Worm (Caenorhabditis elegans): ENCODE data around the gene F38H4.4.
A peak's percentile ranks its signal among the peaks of the same experiment; 100 is the strongest.

F38H4.4 gene

DNA sequence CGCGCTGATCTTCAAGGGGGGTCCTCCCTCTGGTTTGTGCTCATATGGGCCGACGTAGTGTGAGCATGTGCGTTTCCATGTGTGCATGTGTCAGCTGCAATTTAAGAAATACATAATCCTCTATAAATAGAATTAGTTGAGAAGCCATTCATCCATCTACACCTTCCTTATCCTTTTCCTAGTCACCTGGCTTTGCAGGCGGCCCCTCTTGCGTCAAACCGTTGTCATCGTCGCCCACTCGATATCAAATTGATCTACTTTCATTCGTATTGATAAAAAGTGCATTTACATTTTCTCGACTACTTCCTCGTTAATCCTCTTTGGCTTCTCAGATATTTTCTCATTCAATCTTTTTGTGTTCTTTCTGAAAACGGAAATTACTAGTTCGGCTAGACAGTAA lies 36.0 kb upstream of the F38H4.4 start:
- TF ChIP-seq unc-98 (GFP tag; IDR thresholded peaks at IDR 0.05), result no peak
- TF ChIP-seq ceh-82 (tag; optimal IDR thresholded peaks at IDR 0.05), result peak in 1 of 3 experiments; percentile 8
- TF ChIP-seq hlh-17 (GFP tag; optimal IDR thresholded peaks at IDR 0.05; ENCODE audit: borderline replicate concordance), result no peak
- peak; percentile 23 for TF ChIP-seq sox-4 (tag; optimal IDR thresholded peaks at IDR 0.05)
- TF ChIP-seq fkh-8 (tag; optimal IDR thresholded peaks at IDR 0.05), result peak; percentile 66
- no peak for TF ChIP-seq C04F5.9 (tag; optimal IDR thresholded peaks at IDR 0.05)
- no peak for TF ChIP-seq dpl-1 (GFP tag; optimal IDR thresholded peaks at IDR 0.05)
- no peak for TF ChIP-seq lin-13 (GFP tag; optimal IDR thresholded peaks at IDR 0.05)
- peak; percentile 88 for TF ChIP-seq dsc-1 (tag; optimal IDR thresholded peaks at IDR 0.05)
- TF ChIP-seq nhr-71 (tag; optimal IDR thresholded peaks at IDR 0.05), result peak; percentile 49
- TF ChIP-seq nhr-47 (tag; optimal IDR thresholded peaks at IDR 0.05), result peak; percentile 45

DNA sequence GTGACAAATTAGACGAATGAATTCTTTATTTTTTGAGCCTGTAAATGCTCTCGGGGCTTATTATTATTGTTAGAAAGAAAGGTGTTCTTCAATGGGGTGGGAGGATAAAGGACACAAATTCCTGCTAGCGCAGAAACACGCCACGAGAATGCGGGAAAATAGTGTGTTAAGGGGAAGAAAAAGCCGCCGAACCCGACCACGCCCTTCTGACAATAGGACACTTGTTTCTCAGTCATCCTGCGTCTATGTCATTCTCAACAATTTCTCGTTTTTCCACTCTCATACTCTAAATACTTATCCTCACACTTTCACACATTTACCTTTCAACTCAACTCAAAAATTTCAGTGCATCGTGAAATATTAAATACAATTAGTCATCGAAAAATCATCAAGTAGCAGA lies 34.2 kb upstream of the F38H4.4 start, which contains the start of gene M117.1:
M117.1 (plus strand) TSS at position 347 of the 400 bp plus-strand sequence.
- TF ChIP-seq tbx-2 (tag; optimal IDR thresholded peaks at IDR 0.05) (peak; percentile 13), lin-39 (tag; optimal IDR thresholded peaks at IDR 0.05) (no peak), lsy-2 (tag; optimal IDR thresholded peaks at IDR 0.05) (no peak), nhr-20 (tag; optimal IDR thresholded peaks at IDR 0.05) (no peak), blmp-1 (tag; optimal IDR thresholded peaks at IDR 0.05) (peak; percentile 13), lin-14 (GFP tag; optimal IDR thresholded peaks at IDR 0.05) (peak; percentile 53), jun-1 (tag; optimal IDR thresholded peaks at IDR 0.05) (no peak), fkh-4 (tag; optimal IDR thresholded peaks at IDR 0.05; ENCODE audit: borderline replicate concordance) (no peak), efl-3 (GFP tag; optimal IDR thresholded peaks at IDR 0.05) (no peak), rnt-1 (tag; optimal IDR thresholded peaks at IDR 0.05) (peak; percentile 4), aly-2 (tag; optimal IDR thresholded peaks at IDR 0.05) (no peak), ets-5 (GFP tag; IDR thresholded peaks at IDR 0.05) (no peak), nhr-90 (tag; optimal IDR thresholded peaks at IDR 0.05; ENCODE audit: poor library complexity) (no peak), nhr-28 (tag; optimal IDR thresholded peaks at IDR 0.05) (no peak)

DNA sequence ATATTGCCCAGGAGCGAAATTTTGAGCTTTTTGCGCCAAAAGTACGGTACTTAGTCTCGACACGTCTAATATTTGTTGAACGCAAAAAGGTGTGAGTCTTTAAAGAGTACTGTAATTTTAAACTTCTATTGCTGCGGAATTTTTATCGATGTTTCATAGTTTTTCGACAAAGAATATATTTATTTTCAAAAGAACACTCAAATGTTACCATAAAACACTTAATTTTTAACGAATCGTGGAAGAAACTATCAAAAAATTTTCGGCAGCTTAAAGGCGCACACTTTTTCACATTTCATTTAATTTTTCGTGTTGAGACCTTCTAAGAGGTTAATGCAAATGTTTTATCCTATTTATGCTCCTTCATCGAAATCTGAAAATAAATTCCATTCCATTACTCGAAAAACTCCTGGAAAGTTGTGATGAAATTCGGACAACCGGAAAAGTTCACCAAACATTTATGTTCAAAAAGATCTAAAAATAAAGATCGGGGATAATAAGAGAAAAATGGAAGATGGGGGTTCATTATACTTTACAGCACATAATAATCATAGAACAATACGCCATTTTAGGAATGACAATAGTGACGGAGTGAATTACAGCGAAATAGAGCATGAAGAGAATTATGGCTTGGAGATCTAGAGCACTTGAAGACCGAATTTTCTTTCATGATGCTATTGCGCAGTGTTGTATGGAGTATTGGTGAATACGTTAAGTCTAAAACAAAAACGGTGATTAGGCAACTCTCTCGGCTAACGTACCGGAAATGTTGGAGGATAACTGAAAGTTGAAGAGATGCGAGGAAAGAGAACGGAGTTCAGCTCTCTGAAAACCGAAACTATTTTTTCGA lies 27.8 kb upstream of the F38H4.4 start:
- TF ChIP-seq nhr-71 (tag; optimal IDR thresholded peaks at IDR 0.05) (peak; percentile 22), ama-1 (optimal IDR thresholded peaks at IDR 0.05) (peak; percentile 81), ces-1 (GFP tag; optimal IDR thresholded peaks at IDR 0.05) (no peak), pax-3 (tag; optimal IDR thresholded peaks at IDR 0.05) (peak; percentile 22), egl-27 (tag; optimal IDR thresholded peaks at IDR 0.05) (no peak), tbx-2 (tag; optimal IDR thresholded peaks at IDR 0.05) (no peak), skn-1 (tag; optimal IDR thresholded peaks at IDR 0.05) (no peak), alr-1 (tag; optimal IDR thresholded peaks at IDR 0.05; ENCODE audit: borderline replicate concordance) (no peak), lin-13 (GFP tag; optimal IDR thresholded peaks at IDR 0.05) (no peak), hpl-2 (GFP tag; optimal IDR thresholded peaks at IDR 0.05) (no peak), efl-1 (optimal IDR thresholded peaks at IDR 0.05) (no peak), efl-1 (GFP tag; optimal IDR thresholded peaks at IDR 0.05 in 1 of 2) (peak in 1 of 2 experiments; percentile 67), tlp-1 (tag; optimal IDR thresholded peaks at IDR 0.05) (no peak), nhr-11 (tag; optimal IDR thresholded peaks at IDR 0.05) (no peak), lsy-2 (tag; optimal IDR thresholded peaks at IDR 0.05) (peak in 1 of 2 experiments; percentile 22), ztf-11 (tag; optimal IDR thresholded peaks at IDR 0.05) (no peak), snpc-4 (tag; optimal IDR thresholded peaks at IDR 0.05) (no peak), vab-15 (tag; optimal IDR thresholded peaks at IDR 0.05) (no peak), unc-98 (GFP tag; IDR thresholded peaks at IDR 0.05) (no peak), nhr-85 (tag) (peak; percentile 50), sox-4 (tag; optimal IDR thresholded peaks at IDR 0.05) (peak; percentile 13), egl-13 (tag; optimal IDR thresholded peaks at IDR 0.05) (no peak), C34B4.2 (tag; optimal IDR thresholded peaks at IDR 0.05) (no peak), nhr-90 (tag; optimal IDR thresholded peaks at IDR 0.05; ENCODE audit: poor library complexity) (peak; percentile 27)

Data from whole organism, L1 larva.